Worm (Caenorhabditis elegans) whole organism, young adult: ENCODE measurements around the gene W03B1.9.

Experiments used
- B0336.3 ChIP-seq: fragments of 200-800 bp; sonication (Bioruptor generic); IDR thresholded peaks from 2 replicates; pipeline ENCODE4 v1.3.6; 2022; ENCODE audit warnings: missing genetic modification characterization, missing compliant biosample characterization
- C06A6.2 ChIP-seq: fragments of 200-800 bp; sonication (Bioruptor generic); conservative IDR thresholded peaks from 2 replicates; pipeline ENCODE4 v1.3.6; 2022; ENCODE audit warnings: missing genetic modification characterization, missing compliant biosample characterization
- C17E4.6 ChIP-seq: fragments of 200-800 bp; sonication (Bioruptor generic); IDR thresholded peaks from 2 replicates; pipeline ENCODE4 v1.3.6; 2022; ENCODE audit warnings: missing genetic modification reagents, missing genetic modification characterization, missing compliant biosample characterization
- F33H1.4 ChIP-seq: fragments of 200-800 bp; sonication (Bioruptor generic); IDR thresholded peaks from 2 replicates; pipeline ENCODE4 v1.3.6; 2022; ENCODE audit warnings: missing genetic modification reagents, missing genetic modification characterization, missing compliant biosample characterization
- F39B2.1 ChIP-seq: fragments of 200-800 bp; sonication (Bioruptor generic); IDR thresholded peaks from 2 replicates; pipeline ENCODE4 v1.3.6; 2022; ENCODE audit warnings: missing genetic modification reagents, missing genetic modification characterization, missing compliant biosample characterization
- F49E8.2 ChIP-seq: sonication (generic microtip); optimal IDR thresholded peaks from 3 replicates; lab custom pipeline; 2017; ENCODE audit warnings: missing genetic modification characterization, mild to moderate bottlenecking, missing compliant biosample characterization, antibody characterized with exemption, moderate library complexity; ENCODE audit not compliant: insufficient read depth
- F57C9.4 ChIP-seq: sonication (generic microtip); optimal IDR thresholded peaks from 2 replicates; lab custom pipeline; 2017; ENCODE audit warnings: mild to moderate bottlenecking, missing genetic modification characterization, missing compliant biosample characterization
- Y53G8AR.9 ChIP-seq: fragments of 200-800 bp; sonication (Bioruptor generic); conservative IDR thresholded peaks from 2 replicates; pipeline ENCODE4 v1.3.6; 2022; ENCODE audit warnings: missing genetic modification reagents, missing genetic modification characterization, missing compliant biosample characterization
- Y79H2A.3 ChIP-seq: fragments of 200-800 bp; sonication (Bioruptor generic); conservative IDR thresholded peaks from 2 replicates; pipeline ENCODE4 v1.3.6; 2022; ENCODE audit warnings: missing genetic modification reagents, missing genetic modification characterization, missing compliant biosample characterization
- Y95B8A.8 ChIP-seq: fragments of 200-800 bp; sonication (Bioruptor generic); IDR thresholded peaks from 2 replicates; pipeline ENCODE4 v1.3.6; 2022; ENCODE audit warnings: missing genetic modification reagents, missing genetic modification characterization, missing compliant biosample characterization
- akir-1 ChIP-seq: fragments of 200-800 bp; sonication (Bioruptor generic); optimal IDR thresholded peaks from 2 replicates; lab custom pipeline; 2018; ENCODE audit warnings: mild to moderate bottlenecking, missing genetic modification characterization, moderate library complexity, missing compliant biosample characterization
- athp-1 ChIP-seq: sonication (generic microtip); optimal IDR thresholded peaks from 2 replicates; lab custom pipeline; 2017; ENCODE audit warnings: mild to moderate bottlenecking, missing genetic modification characterization, missing compliant biosample characterization
- attf-5 ChIP-seq: fragments of 200-800 bp; sonication (Bioruptor generic); optimal IDR thresholded peaks from 2 replicates; lab custom pipeline; 2018; ENCODE audit warnings: mild to moderate bottlenecking, missing genetic modification characterization, missing compliant biosample characterization
- attf-6 ChIP-seq: fragments of 200-800 bp; sonication (Bioruptor generic); IDR thresholded peaks from 2 replicates; pipeline ENCODE4 v1.3.6; 2022; ENCODE audit warnings: missing genetic modification reagents, missing genetic modification characterization, missing compliant biosample characterization
- cebp-1 ChIP-seq, 2 experiments: fragments of 200-800 bp in 1 of 2; sonication (Bioruptor generic) in 1 of 2; sonication (generic microtip) in 1 of 2; IDR thresholded peaks in 1 of 2; optimal IDR thresholded peaks in 1 of 2; 2 replicates each; pipeline versions ENCODE4 v1.3.6 to Lab custom; 2017 to 2022; ENCODE audit warnings: missing compliant biosample characterization in 2 of 2, missing genetic modification characterization in 2 of 2, mild to moderate bottlenecking in 1 of 2, missing genetic modification reagents in 1 of 2, moderate library complexity in 1 of 2
- ceh-100 ChIP-seq: fragments of 200-800 bp; sonication (Bioruptor generic); IDR thresholded peaks from 2 replicates; pipeline ENCODE4 v1.3.6; 2022; ENCODE audit warnings: missing genetic modification reagents, missing genetic modification characterization, missing compliant biosample characterization
- ceh-40 ChIP-seq: fragments of 200-800 bp; sonication (Bioruptor generic); IDR thresholded peaks from 2 replicates; pipeline ENCODE4 v1.3.6; 2022; ENCODE audit warnings: missing genetic modification characterization, missing compliant biosample characterization
- ceh-79 ChIP-seq: sonication (generic microtip); optimal IDR thresholded peaks from 2 replicates; lab custom pipeline; 2017; ENCODE audit warnings: mild to moderate bottlenecking, missing genetic modification characterization, missing compliant biosample characterization
- dpff-1 ChIP-seq: sonication (generic microtip); optimal IDR thresholded peaks from 2 replicates; lab custom pipeline; 2017; ENCODE audit warnings: mild to moderate bottlenecking, missing genetic modification characterization, missing compliant biosample characterization
- egrh-3 ChIP-seq: fragments of 200-800 bp; sonication (Bioruptor generic); IDR thresholded peaks from 2 replicates; pipeline ENCODE4 v1.3.6; 2022; ENCODE audit warnings: missing genetic modification reagents, missing genetic modification characterization, missing compliant biosample characterization
- ekl-4 ChIP-seq: fragments of 200-800 bp; sonication (Bioruptor generic); IDR thresholded peaks from 2 replicates; pipeline ENCODE4 v1.3.6; 2022; ENCODE audit warnings: missing genetic modification reagents, missing genetic modification characterization, missing compliant biosample characterization
- hrde-1 ChIP-seq: sonication (generic microtip); optimal IDR thresholded peaks from 2 replicates; lab custom pipeline; 2016; ENCODE audit warnings: missing genetic modification characterization, mild to moderate bottlenecking, missing compliant biosample characterization, moderate library complexity, missing genotype, missing genetic modification reagents, borderline replicate concordance
- hsf-1 ChIP-seq: fragments of 200-800 bp; sonication (Bioruptor generic); IDR thresholded peaks from 2 replicates; pipeline ENCODE4 v1.3.6; 2022; ENCODE audit warnings: missing genetic modification reagents, missing genetic modification characterization, missing compliant biosample characterization
- let-607 ChIP-seq, 2 experiments: fragments of 200-800 bp in 1 of 2; sonication (Bioruptor generic) in 1 of 2; sonication (generic microtip) in 1 of 2; optimal IDR thresholded peaks; 2 replicates each; lab custom pipeline; 2016 to 2018; ENCODE audit warnings: mild to moderate bottlenecking in 2 of 2, missing compliant biosample characterization in 2 of 2, missing genetic modification characterization in 2 of 2, moderate library complexity in 2 of 2, missing genotype in 1 of 2
- lin-26 ChIP-seq: fragments of 200-800 bp; sonication (Bioruptor generic); IDR thresholded peaks from 2 replicates; pipeline ENCODE4 v1.3.6; 2022; ENCODE audit warnings: missing genetic modification reagents, missing genetic modification characterization, missing compliant biosample characterization
- lin-54 ChIP-seq: fragments of 200-800 bp; sonication (Bioruptor generic); optimal IDR thresholded peaks from 2 replicates; lab custom pipeline; 2018; ENCODE audit warnings: mild to moderate bottlenecking, missing genetic modification characterization, missing compliant biosample characterization
- lir-1 ChIP-seq: fragments of 200-800 bp; sonication (Bioruptor generic); conservative IDR thresholded peaks from 2 replicates; pipeline ENCODE4 v1.3.6; 2022; ENCODE audit warnings: missing genetic modification reagents, missing genetic modification characterization, missing compliant biosample characterization
- lsl-1 ChIP-seq: fragments of 200-800 bp; sonication (Bioruptor generic); optimal IDR thresholded peaks from 2 replicates; lab custom pipeline; 2018; ENCODE audit warnings: mild to moderate bottlenecking, missing genetic modification characterization, moderate library complexity, missing compliant biosample characterization
- lsy-27 ChIP-seq: sonication (generic microtip); optimal IDR thresholded peaks from 2 replicates; lab custom pipeline; 2017; ENCODE audit warnings: missing genetic modification characterization, mild to moderate bottlenecking, missing compliant biosample characterization, antibody characterized with exemption, missing genotype, borderline replicate concordance; ENCODE audit not compliant: insufficient read depth
- madf-6 ChIP-seq: fragments of 200-800 bp; sonication (Bioruptor generic); IDR thresholded peaks from 2 replicates; pipeline ENCODE4 v1.3.6; 2022; ENCODE audit warnings: missing genetic modification reagents, missing genetic modification characterization, missing compliant biosample characterization
- nfya-2 ChIP-seq: fragments of 200-800 bp; sonication (Bioruptor generic); IDR thresholded peaks from 2 replicates; pipeline ENCODE4 v1.3.6; 2022; ENCODE audit warnings: missing genetic modification reagents, missing genetic modification characterization, missing compliant biosample characterization
- nfyb-1 ChIP-seq: fragments of 200-800 bp; sonication (Bioruptor generic); IDR thresholded peaks from 2 replicates; pipeline ENCODE4 v1.3.6; 2022; ENCODE audit warnings: missing genetic modification reagents, missing genetic modification characterization, missing compliant biosample characterization
- nhr-179 ChIP-seq: sonication (generic microtip); optimal IDR thresholded peaks from 2 replicates; lab custom pipeline; 2016; ENCODE audit warnings: mild to moderate bottlenecking, missing genetic modification characterization, missing compliant biosample characterization
- pbrm-1 ChIP-seq: fragments of 200-800 bp; sonication (Bioruptor generic); IDR thresholded peaks from 2 replicates; pipeline ENCODE4 v1.3.6; 2022; ENCODE audit warnings: missing genetic modification reagents, missing genetic modification characterization, missing compliant biosample characterization
- rec-8 ChIP-seq, 2 experiments: sonication (generic microtip); optimal IDR thresholded peaks; 2 replicates each; lab custom pipeline; 2016; ENCODE audit warnings: mild to moderate bottlenecking in 2 of 2, missing genetic modification characterization in 2 of 2, missing genetic modification reagents in 2 of 2, missing genotype in 2 of 2, missing biosample characterization in 1 of 2, missing compliant biosample characterization in 1 of 2, moderate library complexity in 1 of 2
- rpc-1 ChIP-seq, 2 experiments: fragments of 150-350 bp in 1 of 2; sonication (generic microtip) in 1 of 2; optimal IDR thresholded peaks; 2 replicates each; lab custom pipeline; 2014 to 2018; ENCODE audit warnings: missing biosample characterization in 1 of 2, missing genetic modification characterization in 1 of 2, missing genetic modification reagents in 1 of 2, missing genotype in 1 of 2
- snpc-3.4 ChIP-seq: sonication (generic microtip); optimal IDR thresholded peaks from 2 replicates; lab custom pipeline; 2017; ENCODE audit warnings: missing genetic modification characterization, mild to moderate bottlenecking, missing compliant biosample characterization, antibody characterized with exemption, moderate library complexity, missing genotype, missing genetic modification reagents
- tbx-9 ChIP-seq: sonication (generic microtip); optimal IDR thresholded peaks from 2 replicates; lab custom pipeline; 2016; ENCODE audit warnings: borderline replicate concordance, missing genetic modification characterization, inconsistent platforms, missing compliant biosample characterization
- ztf-25 ChIP-seq: fragments of 200-800 bp; sonication (Bioruptor generic); IDR thresholded peaks from 2 replicates; pipeline ENCODE4 v1.3.6; 2022; ENCODE audit warnings: missing genetic modification reagents, missing genetic modification characterization, missing compliant biosample characterization
- ztf-6 ChIP-seq: fragments of 200-800 bp; sonication (Bioruptor generic); IDR thresholded peaks from 2 replicates; pipeline ENCODE4 v1.3.6; 2022; ENCODE audit warnings: missing genetic modification reagents, missing genetic modification characterization, missing compliant biosample characterization

W03B1.9 gene

DNA sequence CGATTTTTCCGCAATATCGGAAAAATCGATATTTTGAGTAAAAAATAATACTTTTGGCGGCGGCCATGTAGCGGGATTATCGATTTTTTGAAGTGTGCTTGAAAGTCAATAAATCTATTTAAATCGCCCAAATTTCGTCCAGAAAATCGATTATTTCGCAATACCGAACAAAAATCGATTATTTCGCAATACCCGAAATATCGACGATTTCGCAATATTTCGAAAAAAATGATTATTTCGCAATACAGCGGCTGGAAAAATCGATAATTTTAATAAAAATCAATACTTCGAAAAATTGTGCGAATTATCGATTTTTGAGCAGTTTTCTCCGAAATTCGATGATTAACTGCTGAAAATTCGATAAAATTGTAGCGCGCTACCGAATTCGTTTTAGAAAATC lies 38.7 kb downstream of the W03B1.9 start:
- TF ChIP-seq ztf-6 (GFP tag; lab: Robert Waterston, UW) = no peak
- no peak for TF ChIP-seq let-607 (tag; optimal IDR thresholded peaks at IDR 0.05; lab: Kevin White, UChicago)
- no peak for TF ChIP-seq nfyb-1 (GFP tag; lab: Robert Waterston, UW)
- no peak for TF ChIP-seq ztf-25
- TF ChIP-seq lsy-27 (tag; lab: Kevin White, UChicago) = no peak
- peak; percentile 77 for TF ChIP-seq cebp-1 (GFP tag; IDR thresholded peaks at IDR 0.05; lab: Robert Waterston, UW)
- TF ChIP-seq cebp-1 (tag; optimal IDR thresholded peaks at IDR 0.05; lab: Kevin White, UChicago) = peak; percentile 95

DNA sequence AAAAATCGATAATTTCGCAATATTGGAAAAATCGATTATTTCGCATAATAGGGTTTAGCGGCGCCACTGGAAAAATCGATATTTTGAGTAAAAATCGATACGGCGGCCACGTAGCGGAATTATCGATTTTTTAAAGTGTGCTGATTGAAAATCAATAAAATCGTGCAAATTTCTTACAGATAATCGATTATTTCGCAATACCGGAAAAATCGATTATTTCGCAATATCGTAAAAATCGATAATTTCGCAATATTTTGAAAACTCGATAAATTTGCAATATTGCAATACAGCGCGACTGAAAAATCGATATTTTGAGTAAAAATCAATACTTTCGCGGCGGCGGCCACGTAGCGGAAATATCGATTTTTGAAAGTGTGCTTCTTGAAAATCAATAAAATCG lies 39.1 kb downstream of the W03B1.9 start:
- TF ChIP-seq cebp-1 (GFP tag; IDR thresholded peaks at IDR 0.05; lab: Robert Waterston, UW) (peak; percentile 75), cebp-1 (tag; optimal IDR thresholded peaks at IDR 0.05; lab: Kevin White, UChicago) (peak; percentile 79), lin-26 (GFP tag; lab: Robert Waterston, UW) (no peak)

DNA sequence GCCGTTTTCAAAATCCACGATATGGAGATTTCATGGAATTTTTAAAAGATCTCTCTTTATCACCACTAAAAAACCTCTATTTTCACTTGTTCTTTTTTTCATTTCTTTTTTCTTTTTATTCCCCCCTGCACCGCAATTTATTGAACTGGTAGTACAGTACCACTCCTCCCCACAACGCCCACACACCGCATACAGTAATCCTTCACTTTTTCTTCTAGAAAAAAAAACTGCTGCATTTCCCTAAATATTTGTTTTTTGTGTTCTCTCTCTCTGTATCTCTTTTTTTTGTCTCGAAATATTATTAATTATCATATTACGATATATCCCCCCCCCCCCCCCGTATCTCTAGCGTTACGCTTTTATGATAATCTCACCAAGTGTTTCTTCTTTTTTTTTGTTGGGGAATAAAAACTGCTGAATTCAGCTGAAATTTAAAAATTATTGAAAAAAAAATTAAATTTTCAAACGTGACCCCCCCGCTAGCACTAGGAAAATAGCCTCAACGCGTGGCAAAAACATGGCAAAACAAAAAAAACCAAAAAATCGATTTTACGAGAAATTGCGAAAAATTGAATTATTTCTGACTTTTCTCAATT lies 39.9 kb downstream of the W03B1.9 start, which contains the start of gene Y24D9B.1:
TSS of gene Y24D9B.1 (plus strand) at position 546 of the 596 bp plus-strand sequence.
- TF ChIP-seq rec-8 (tag; optimal IDR thresholded peaks at IDR 0.05; lab: Kevin White, UChicago) (no peak), F33H1.4 (GFP tag; lab: Robert Waterston, UW) (peak; percentile 5; the same call in 1 of the 2 replicates), nhr-179 (tag; lab: Kevin White, UChicago) (no peak), ekl-4 (peak; percentile 47; the same call in 1 of the 2 replicates), akir-1 (GFP tag; lab: Kevin White, UChicago) (no peak), F39B2.1 (GFP tag; lab: Robert Waterston, UW) (0 out of 2 replicates have a peak, but pooled peaks have one; percentile 10), C17E4.6 (GFP tag; lab: Robert Waterston, UW) (no peak), F49E8.2 (peak; percentile 3), madf-6 (peak; percentile 40; the same call in 1 of the 2 replicates), Y79H2A.3 (GFP tag; lab: Robert Waterston, UW) (no peak), ceh-79 (tag; lab: Kevin White, UChicago) (no peak), Y95B8A.8 (GFP tag; lab: Robert Waterston, UW) (0 out of 2 replicates have a peak, but pooled peaks have one; percentile 34), snpc-3.4 (tag; lab: Kevin White, UChicago) (peak; percentile 8), dpff-1 (tag; lab: Kevin White, UChicago) (peak; percentile 33), F57C9.4 (tag; lab: Kevin White, UChicago) (no peak), hsf-1 (0 out of 2 replicates have a peak, but pooled peaks have one; percentile 36), hrde-1 (tag; lab: Kevin White, UChicago) (no peak), Y53G8AR.9 (GFP tag; lab: Robert Waterston, UW) (peak; percentile 70; the same call in 1 of the 2 replicates), attf-5 (GFP tag; lab: Kevin White, UChicago) (no peak), attf-6 (GFP tag; lab: Robert Waterston, UW) (peak; percentile 65), ceh-40 (GFP tag; lab: Robert Waterston, UW) (no peak), lir-1 (no peak), tbx-9 (no peak), lsl-1 (GFP tag; lab: Kevin White, UChicago) (peak; percentile 8), B0336.3 (GFP tag; lab: Robert Waterston, UW) (0 out of 2 replicates have a peak, but pooled peaks have one; percentile 9), egrh-3 (no peak), pbrm-1 (0 out of 2 replicates have a peak, but pooled peaks have one; percentile 30), athp-1 (no peak), nfya-2 (GFP tag; lab: Robert Waterston, UW) (peak; percentile 63; the same call in 1 of the 2 replicates), C06A6.2 (no peak), rpc-1 (optimal IDR thresholded peaks at IDR 0.05; lab: Kevin White, UChicago) (no peak), rpc-1 (tag; optimal IDR thresholded peaks at IDR 0.05; lab: Kevin White, UChicago) (no peak), ceh-100 (no peak), lin-26 (GFP tag; lab: Robert Waterston, UW) (peak; percentile 36; the same call in 1 of the 2 replicates), lin-54 (GFP tag; lab: Kevin White, UChicago) (peak; percentile 1)
